Worm (Caenorhabditis elegans): ENCODE results near the gene msp-56.

The msp-56 gene

ce11 chrIV:9840984-9841590 lies at the start of gene msp-56, which contains the start of gene kin-24:
Gene msp-56, plus strand, starts transcription at chrIV:9841540.
Gene kin-24, minus strand, starts transcription at chrIV:9841084.
- TF ChIP-seq dmd-8 (GFP tag; IDR thresholded peaks at IDR 0.05) (0 out of 2 replicates have a peak, but pooled peaks have one; percentile 35), gei-8 (GFP tag; optimal IDR thresholded peaks at IDR 0.05) (no peak), dve-1 (tag; optimal IDR thresholded peaks at IDR 0.05; ENCODE audit: insufficient read depth) (no peak)

DNA sequence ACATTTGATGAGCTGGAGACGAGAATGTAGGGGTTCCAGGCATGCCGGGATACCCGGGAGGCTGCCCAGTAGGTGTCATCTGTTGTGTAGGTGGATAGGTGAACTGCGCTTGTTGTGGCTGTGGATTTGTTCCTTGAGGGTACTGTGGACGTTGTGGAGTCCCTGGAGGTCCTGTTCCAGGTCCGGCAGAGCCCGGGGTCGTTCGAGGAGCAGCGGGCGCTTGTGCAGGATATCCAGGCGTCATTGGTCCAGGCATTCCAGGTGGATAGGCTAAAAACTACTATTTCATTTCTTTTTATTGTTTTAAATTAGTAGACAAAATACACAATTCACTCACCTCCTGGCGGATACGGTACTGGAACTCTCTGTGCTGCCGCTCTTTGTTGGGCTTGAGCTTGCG lies 46.1 kb upstream of the msp-56 start:
- TF ChIP-seq set-16 (GFP tag; IDR thresholded peaks at IDR 0.05) (peak; percentile 65), ceh-20 (GFP tag; IDR thresholded peaks at IDR 0.05) (no peak), lsy-2 (tag; optimal IDR thresholded peaks at IDR 0.05) (no peak), aha-1 (tag) (peak; percentile 52)

ce11 chrIV:9796494-9796893 lies 44.8 kb upstream of the msp-56 start, which contains the start of gene pis-1:
Gene pis-1, minus strand, starts transcription at chrIV:9796594.
- TF ChIP-seq Y75B8A.6 (GFP tag; IDR thresholded peaks at IDR 0.05) (no peak), T20F7.1 (GFP tag; optimal IDR thresholded peaks at IDR 0.05) (no peak), snpc-1.2 (GFP tag; IDR thresholded peaks at IDR 0.05) (no peak), madf-9 (GFP tag; conservative IDR thresholded peaks at IDR 0.05) (no peak), attf-4 (tag; optimal IDR thresholded peaks at IDR 0.05) (no peak)

DNA sequence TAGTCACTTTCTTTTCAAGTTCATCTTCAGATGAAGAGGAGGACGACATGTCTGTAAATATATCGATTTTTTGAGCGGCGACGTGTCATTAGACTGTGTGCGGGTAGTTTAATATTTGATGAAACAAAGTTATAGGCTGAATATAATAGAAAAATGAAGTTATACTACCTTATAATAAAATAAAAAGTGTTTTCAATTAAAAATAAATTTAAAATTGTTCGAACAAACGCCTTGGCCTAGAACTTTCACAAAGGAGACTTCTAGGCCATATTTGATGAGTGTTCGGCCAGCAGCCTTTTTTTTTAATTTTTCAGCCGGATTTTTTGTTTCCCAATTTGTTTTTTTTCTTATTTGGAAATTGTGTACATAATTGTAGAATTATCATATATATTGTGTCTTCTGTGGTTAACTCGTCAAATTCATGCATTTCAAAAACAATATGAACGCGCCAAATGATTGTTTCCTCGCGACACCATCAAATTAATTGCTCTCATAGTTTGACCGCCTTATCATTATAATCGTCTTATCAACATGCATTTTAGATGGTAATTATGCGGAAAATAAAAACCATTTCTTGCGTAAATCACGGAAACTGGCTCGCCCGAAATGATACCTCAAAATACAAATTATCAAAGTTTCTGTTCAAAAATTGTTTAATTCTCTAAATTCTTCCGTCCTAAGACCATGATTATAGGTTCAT lies 43.9 kb upstream of the msp-56 start, which contains the start of gene T13F2.2:
TSS of gene T13F2.2 (minus strand) at position 51 of the 700 bp plus-strand sequence.
- TF ChIP-seq daf-16 (GFP tag; optimal IDR thresholded peaks at IDR 0.05) (no peak), daf-16 (tag; optimal IDR thresholded peaks at IDR 0.05) (peak; percentile 86), lir-3 (tag; optimal IDR thresholded peaks at IDR 0.05) (no peak), daf-12 (tag; optimal IDR thresholded peaks at IDR 0.05) (no peak), mxl-3 (GFP tag; optimal IDR thresholded peaks at IDR 0.05) (no peak), vab-7 (GFP tag; IDR thresholded peaks at IDR 0.05) (no peak), cey-2 (tag; optimal IDR thresholded peaks at IDR 0.05; ENCODE audit: borderline replicate concordance, insufficient read depth) (no peak), zag-1 (tag; optimal IDR thresholded peaks at IDR 0.05) (no peak), nhr-102 (tag; optimal IDR thresholded peaks at IDR 0.05) (no peak), egl-27 (tag; optimal IDR thresholded peaks at IDR 0.05) (no peak), lin-39 (tag; optimal IDR thresholded peaks at IDR 0.05) (no peak), duxl-1 (tag; optimal IDR thresholded peaks at IDR 0.05; ENCODE audit: poor library complexity) (no peak), F10B5.3 (tag; optimal IDR thresholded peaks at IDR 0.05) (no peak), attf-4 (tag; optimal IDR thresholded peaks at IDR 0.05) (no peak), sdz-12 (GFP tag; optimal IDR thresholded peaks at IDR 0.05) (no peak), zfp-2 (tag; optimal IDR thresholded peaks at IDR 0.05) (no peak), dve-1 (tag; optimal IDR thresholded peaks at IDR 0.05; ENCODE audit: insufficient read depth) (peak; percentile 58), nhr-25 (tag; optimal IDR thresholded peaks at IDR 0.05; ENCODE audit: borderline replicate concordance, insufficient read depth) (no peak), daf-8 (GFP tag; IDR thresholded peaks at IDR 0.05) (no peak), dmd-8 (GFP tag; IDR thresholded peaks at IDR 0.05) (no peak), nhr-6 (tag; optimal IDR thresholded peaks at IDR 0.05) (no peak), hlh-30 (tag; optimal IDR thresholded peaks at IDR 0.05; ENCODE audit: insufficient read depth) (no peak), nhr-42 (GFP tag; IDR thresholded peaks at IDR 0.05) (no peak), jun-1 (tag; optimal IDR thresholded peaks at IDR 0.05) (no peak), nhr-28 (tag; optimal IDR thresholded peaks at IDR 0.05) (peak; percentile 72), dpl-1 (GFP tag; optimal IDR thresholded peaks at IDR 0.05) (peak; percentile 23), egl-43 (GFP tag; IDR thresholded peaks at IDR 0.05) (no peak), nhr-77 (tag; optimal IDR thresholded peaks at IDR 0.05) (peak; percentile 11), unc-62 (GFP tag; optimal IDR thresholded peaks at IDR 0.05 in 1 of 2) (peak in 1 of 2 experiments; percentile 2), unc-62 (tag; optimal IDR thresholded peaks at IDR 0.05) (no peak), F49E8.2 (tag; optimal IDR thresholded peaks at IDR 0.05; ENCODE audit: borderline replicate concordance) (no peak), nhr-48 (tag; optimal IDR thresholded peaks at IDR 0.05) (no peak), lin-38 (GFP tag; IDR thresholded peaks at IDR 0.05) (0 out of 2 replicates have a peak, but pooled peaks have one; percentile 16), lin-13 (GFP tag; optimal IDR thresholded peaks at IDR 0.05) (no peak)

Measured in whole organism, L4 larva.